Worm (Caenorhabditis elegans): ENCODE results near the gene unc-84.

DNA sequence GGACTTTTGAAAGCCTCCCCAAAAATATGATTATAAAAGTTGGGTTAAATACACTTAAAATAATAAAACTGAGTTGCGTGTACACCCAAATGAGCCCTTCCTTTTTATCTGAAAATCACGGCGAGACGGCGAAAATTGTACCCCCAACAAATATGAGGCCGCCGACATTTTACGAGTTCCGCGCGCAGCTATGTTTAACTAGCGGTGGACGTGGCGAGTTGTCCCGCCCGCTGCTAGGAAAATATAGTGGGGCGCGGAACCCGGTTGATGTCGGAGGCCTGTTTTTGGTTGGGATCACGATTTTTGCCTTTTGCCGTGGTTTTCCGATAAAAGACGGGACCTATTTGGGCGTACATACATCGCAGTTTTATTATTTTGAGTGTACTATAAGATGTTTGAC, 48.5 kb downstream of the unc-84 start:
- no peak for TF ChIP-seq W03F9.2 (tag; optimal IDR thresholded peaks at IDR 0.05)
- no peak for TF ChIP-seq him-1 (tag; optimal IDR thresholded peaks at IDR 0.05)
- no peak for TF ChIP-seq dao-5 (tag; optimal IDR thresholded peaks at IDR 0.05)

Data from whole organism, L4/young adult.